Fruit fly (Drosophila melanogaster) ovary, adult (tissue): ENCODE measurements around the gene pum.
A peak's percentile ranks its signal among the peaks of the same experiment; 100 is the strongest.

Experiments used
- CG17801 ChIP-seq: fragments of 200-800 bp; optimal IDR thresholded peaks from 2 replicates; lab custom pipeline; 2019; ENCODE audit warnings: missing biosample characterization, mild to moderate bottlenecking, missing genetic modification characterization, moderate library complexity; ENCODE audit not compliant: partially characterized antibody

Gene pum

DNA sequence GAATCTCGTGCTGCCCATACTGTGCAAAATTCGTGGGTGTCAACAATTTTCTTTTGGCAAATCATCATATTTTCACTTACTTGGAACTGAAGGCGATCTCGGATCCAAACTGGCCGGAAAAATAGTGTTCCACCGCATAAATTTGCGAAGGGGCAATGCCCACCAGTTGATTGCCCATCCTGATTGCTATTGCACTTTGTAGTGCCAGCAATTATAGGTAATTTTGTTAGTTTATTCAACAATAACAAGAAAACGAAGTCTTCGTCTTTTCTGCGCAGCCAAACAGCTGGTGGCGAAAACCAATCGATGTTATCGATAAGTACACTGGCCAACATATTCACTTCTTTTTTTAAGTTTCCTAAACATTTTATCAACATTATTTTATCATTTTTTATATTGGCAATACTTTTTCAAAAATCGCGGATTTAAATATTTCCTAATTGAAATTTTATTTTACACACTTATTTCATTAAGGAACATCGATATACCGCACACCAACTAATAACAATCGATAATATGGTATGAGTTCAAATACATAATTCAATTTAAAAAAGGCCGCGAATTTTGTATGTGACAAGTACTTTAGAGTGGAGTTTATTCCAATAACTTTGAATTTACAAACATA, 8.2 kb upstream of the pum start, which contains the start of gene Vps15:
Gene Vps15 (minus strand): TSS at position 294 of the 625 bp plus-strand sequence.
- TF ChIP-seq CG17801: peak; percentile 84

dm6 chr3R:9240554-9240953, 3.1 kb upstream of the pum start, which contains the start of gene D1:
D1 (minus strand) TSS chr3R:9240654.
- TF ChIP-seq CG17801: no peak

DNA sequence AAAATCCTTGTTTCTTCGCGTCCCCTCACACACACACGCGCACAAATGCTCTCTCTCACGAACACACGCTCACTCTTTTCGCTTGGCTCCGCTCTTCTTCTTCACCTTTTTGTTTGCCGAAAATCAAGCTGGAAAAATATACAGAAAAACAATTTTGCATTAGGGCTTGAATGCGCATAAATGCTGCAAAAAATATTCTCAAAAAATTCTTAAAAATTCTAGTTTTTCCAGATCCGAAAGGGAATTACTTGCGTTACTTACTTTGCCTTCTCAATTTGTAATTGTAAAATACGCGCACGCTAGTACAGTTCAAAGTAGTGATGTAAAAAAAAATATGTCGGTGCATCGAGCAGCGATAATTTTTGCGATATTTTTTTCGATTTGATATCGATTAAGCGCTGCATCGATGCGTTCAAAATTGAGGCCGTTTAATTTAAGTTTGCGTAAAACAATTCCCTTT, 2.5 kb upstream of the pum start:
- TF ChIP-seq CG17801: peak; percentile 67

dm6 chr3R:9236883-9237267, 607 bp downstream of the pum start:
- TF ChIP-seq CG17801: no peak

dm6 chr3R:9236070-9236492, 1.4 kb downstream of the pum start:
- no peak for TF ChIP-seq CG17801

- no peak for TF ChIP-seq CG17801
Measured at dm6 chr3R:9234756-9235255, 2.7 kb downstream of the pum start.

dm6 chr3R:9233763-9234162, 3.7 kb downstream of the pum start:
- TF ChIP-seq CG17801: no peak

DNA sequence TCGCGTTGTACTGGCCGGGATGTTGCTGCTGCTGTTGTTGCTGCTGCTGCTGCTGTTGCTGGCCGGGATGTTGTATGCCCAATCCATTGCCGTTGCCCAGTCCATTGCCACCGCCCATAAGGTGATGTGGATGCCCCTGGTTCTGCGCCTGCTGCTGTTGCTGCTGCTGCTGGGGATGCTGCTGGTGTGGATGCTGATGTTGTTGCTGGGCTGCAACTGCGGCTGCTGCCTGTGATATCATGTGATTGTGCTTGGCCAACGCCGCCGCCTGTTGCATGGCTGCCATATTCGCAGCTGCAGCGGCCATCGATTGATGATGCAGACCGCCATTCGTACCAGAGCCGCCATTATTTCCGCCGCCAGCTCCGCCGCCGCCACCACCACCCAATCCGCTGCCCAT, 5.1 kb downstream of the pum start:
- no peak for TF ChIP-seq CG17801

DNA sequence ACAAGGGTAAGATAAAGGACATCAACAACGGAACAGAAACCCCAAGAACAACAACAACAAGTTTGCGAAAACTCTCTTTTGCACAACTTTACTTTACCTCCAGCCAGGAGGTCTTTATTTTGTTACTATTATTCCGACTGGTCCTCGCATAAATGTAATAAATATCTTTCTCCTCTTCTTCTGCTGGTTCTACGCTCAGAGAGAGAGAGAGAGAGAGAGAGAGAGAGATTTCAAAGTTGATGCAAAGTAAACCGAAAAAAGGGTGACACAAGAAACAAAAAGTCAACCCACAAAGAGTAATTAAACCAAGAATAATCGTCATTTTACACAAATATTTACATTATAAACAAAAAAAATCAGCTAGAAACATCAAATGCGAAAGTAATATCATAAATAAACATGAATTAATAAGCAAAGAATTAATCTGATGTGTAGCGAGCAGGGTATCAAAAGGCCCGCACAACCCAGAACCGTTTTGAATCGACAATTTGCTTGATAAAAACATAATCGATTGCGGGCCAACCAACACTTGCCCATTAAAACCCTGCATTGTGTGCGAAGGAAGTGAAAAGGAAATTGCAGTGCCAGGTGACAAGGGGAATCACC, 7.4 kb downstream of the pum start:
- TF ChIP-seq CG17801: peak; percentile 48

dm6 chr3R:9229075-9229835, 8.2 kb downstream of the pum start:
- TF ChIP-seq CG17801: peak; percentile 95

dm6 chr3R:9227944-9228343, 9.5 kb downstream of the pum start:
- TF ChIP-seq CG17801: no peak

dm6 chr3R:9227330-9227729, 10.2 kb downstream of the pum start:
- peak; percentile 86 for TF ChIP-seq CG17801

dm6 chr3R:9226701-9227313, 10.7 kb downstream of the pum start:
- peak; percentile 91 for TF ChIP-seq CG17801

dm6 chr3R:9226146-9226545, 11.3 kb downstream of the pum start:
- TF ChIP-seq CG17801: no peak

DNA sequence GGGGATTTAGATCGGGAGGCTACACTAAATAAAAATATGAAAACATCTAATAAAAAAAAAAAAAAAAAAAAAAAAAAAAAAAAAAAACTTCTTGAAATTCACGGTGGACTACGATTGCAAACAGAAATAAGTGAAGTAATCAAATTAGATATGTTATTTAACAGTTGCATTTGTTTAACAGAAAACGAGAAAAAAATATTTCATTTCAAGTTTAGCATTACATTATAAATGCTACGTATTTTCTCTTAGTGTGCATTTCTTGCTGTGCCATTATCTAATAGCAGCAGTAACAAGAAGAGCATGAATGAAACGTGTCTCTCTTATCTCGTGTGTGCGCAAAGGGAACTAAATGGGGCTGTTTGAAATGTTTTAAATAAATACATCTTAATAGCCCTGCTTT, 12.7 kb downstream of the pum start:
- TF ChIP-seq CG17801: peak; percentile 12

DNA sequence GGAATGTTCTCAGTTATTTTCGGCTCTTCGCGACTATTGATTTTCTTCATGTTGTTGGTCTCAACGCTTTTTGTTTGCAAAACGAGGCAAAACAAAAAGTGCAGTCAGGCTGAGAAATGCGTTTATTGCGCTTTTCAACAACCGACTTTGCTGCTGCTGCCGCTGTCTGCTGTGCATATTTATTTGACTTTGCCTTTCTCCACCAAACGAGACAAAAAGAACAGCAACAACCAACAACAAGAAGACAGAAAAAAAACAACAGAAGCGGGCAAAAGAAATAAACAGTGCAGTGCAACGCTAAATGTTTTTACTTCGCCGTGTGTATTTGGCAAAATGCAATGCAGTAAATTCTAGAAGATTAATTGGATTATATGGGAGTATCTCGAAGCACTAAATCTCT, 15.1 kb downstream of the pum start:
- peak; percentile 81 for TF ChIP-seq CG17801
